Worm (Caenorhabditis elegans): Measurements from ENCODE around the gene C18F10.2.

- TF ChIP-seq ets-7 (tag; optimal IDR thresholded peaks at IDR 0.05) (no peak), ama-1 (optimal IDR thresholded peaks at IDR 0.05) (no peak), hmg-4 (GFP tag; optimal IDR thresholded peaks at IDR 0.05) (no peak)
Measured at ce11 chrIII:6264447-6264846, 8.5 kb upstream of the C18F10.2 start, which contains the start of gene srg-5.
